Fruit fly (Drosophila melanogaster) ovary, adult (tissue): ENCODE measurements around the gene Pdp.
A peak's percentile ranks its signal among the peaks of the same experiment; 100 is the strongest.

ENCODE experiments used
- CG17801 ChIP-seq: fragments of 200-800 bp; optimal IDR thresholded peaks from 2 replicates; lab custom pipeline; 2019; ENCODE audit warnings: missing biosample characterization, mild to moderate bottlenecking, missing genetic modification characterization, moderate library complexity; ENCODE audit not compliant: partially characterized antibody

Pdp gene

DNA sequence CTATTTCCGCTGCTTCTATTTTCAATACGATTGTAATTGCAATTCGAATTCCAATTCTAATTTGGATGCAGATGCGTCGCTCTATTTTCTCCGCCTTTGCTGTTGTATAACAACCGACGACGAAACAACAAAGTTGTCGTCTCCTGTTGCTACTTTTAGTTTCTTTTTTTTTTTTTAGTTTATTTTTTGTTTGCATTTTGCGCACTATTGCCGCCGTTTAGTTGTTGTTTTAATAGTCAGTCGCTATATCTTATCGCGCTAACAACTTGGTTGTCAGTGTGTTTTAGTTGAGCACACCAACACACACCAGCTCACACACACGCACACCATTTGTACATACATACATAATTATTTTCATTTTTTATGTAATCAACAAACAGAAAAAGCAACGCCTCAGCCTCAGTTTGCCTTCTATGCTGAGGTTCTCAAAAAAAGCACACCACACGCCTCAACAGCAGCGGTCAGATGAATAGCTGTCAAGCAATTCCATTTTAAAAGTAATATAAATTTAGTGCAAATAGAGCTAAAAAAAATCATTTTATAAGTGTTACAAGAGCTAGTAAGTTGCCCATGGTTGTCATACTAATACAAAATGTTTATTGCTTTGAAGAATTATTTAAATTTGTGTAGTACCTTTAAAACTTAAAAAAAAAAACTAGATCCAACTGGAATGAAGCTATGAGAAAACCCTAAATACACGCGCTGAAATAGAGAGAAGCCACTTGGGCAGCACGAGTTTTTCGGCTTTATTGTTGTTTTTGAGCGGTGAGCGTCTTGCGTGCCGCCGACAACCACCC lies 33.0 kb downstream of the Pdp start:
- peak; percentile 5 for TF ChIP-seq CG17801 (GFP tag; lab: Kevin White, UChicago)

DNA sequence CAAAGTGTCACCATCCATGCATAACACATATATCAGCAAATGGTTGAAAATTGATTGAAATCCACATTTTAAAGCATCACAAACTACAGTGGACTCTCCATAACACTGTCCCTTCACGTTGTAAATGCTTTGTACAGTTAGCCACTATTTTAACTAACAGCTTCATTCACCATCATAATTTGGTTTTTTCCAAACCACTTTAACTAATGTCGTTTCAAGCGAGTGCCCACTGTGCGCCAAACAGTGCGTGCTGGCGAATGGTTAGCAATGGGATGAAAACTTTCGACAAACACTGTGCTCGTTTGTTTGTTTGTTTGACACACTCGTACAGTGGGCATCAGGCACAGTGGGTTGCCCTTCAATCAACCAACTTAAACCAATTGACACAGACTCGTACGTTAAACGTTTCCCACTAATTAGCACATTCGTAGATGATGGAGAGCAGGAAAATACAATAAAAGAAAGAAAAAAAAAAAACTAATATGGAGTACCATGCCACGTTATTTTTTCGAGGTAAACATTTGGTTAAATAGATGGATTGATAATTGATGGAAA lies 34.1 kb downstream of the Pdp start:
- TF ChIP-seq CG17801 (GFP tag; lab: Kevin White, UChicago), result peak; percentile 85

DNA sequence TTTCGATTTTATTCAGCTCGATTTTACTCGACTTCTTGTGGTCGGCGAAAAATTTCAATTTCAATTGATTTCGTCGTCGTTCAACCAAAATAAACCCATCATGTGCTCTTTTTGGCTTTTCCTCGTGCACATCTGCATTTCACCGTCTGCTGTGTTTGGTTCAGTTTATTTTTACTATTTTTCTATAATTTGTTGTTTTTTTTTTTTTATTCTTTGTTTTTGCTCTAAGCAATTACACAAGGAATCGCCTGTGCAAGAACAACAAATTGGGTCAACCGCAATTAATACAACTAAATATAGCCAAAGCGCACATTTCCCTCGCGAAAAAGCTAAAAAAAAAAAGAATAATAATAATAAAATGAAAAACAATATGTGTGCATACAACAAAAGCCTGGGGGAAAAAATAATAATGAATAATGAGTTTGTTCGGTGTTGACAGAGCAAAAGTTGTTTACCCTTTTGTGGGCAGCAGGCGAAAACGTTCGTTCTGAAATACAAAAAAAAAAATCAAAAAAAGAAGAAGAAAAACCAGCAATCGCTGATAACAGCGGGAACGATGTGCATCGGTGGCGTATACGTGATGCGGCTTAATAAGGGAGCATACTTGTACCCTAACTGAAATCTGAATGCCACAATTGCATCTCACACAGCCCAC lies 34.7 kb downstream of the Pdp start:
- no peak for TF ChIP-seq CG17801 (GFP tag; lab: Kevin White, UChicago)

DNA sequence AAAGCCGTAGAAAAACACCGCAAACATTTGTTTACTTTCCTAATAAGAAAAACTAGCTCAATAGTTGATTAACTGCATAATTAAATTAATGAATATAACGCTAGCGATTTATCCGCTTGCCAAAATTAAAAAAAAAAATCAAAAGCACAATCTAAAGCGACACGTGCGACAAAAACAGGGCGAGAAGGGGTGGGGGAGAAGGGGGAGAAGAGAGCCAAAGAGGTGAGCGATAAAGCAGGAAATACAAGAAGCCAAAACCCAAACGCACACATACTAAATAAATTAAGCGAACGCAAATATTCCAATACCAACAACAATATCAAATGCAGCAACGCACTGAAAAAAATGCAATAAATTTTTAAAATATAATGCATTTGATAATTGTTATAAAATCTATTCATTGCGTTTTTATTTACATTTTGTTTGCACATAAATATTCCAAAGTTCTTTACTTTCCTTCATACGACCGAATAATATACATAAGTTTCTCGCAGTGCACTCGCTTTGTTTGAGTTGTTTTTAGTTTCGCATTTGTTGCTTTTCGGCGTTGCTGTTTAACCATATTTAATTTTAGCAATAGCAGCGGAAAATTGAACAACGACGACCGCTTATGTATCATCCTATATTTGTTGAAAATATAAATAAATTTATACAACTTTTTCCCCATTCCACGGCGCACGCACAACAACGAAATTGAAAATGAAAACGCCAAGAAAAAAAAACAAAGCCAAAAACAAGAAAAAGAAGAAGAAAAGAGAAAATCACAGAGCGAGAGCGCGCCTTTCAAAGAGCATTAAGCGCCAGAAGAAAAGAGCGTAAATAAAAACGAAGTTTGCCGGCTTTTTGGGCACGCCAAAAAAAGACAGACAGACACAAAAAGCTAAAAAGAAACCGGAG lies 36.2 kb downstream of the Pdp start:
- TF ChIP-seq CG17801 (GFP tag; lab: Kevin White, UChicago), result peak; percentile 99

DNA sequence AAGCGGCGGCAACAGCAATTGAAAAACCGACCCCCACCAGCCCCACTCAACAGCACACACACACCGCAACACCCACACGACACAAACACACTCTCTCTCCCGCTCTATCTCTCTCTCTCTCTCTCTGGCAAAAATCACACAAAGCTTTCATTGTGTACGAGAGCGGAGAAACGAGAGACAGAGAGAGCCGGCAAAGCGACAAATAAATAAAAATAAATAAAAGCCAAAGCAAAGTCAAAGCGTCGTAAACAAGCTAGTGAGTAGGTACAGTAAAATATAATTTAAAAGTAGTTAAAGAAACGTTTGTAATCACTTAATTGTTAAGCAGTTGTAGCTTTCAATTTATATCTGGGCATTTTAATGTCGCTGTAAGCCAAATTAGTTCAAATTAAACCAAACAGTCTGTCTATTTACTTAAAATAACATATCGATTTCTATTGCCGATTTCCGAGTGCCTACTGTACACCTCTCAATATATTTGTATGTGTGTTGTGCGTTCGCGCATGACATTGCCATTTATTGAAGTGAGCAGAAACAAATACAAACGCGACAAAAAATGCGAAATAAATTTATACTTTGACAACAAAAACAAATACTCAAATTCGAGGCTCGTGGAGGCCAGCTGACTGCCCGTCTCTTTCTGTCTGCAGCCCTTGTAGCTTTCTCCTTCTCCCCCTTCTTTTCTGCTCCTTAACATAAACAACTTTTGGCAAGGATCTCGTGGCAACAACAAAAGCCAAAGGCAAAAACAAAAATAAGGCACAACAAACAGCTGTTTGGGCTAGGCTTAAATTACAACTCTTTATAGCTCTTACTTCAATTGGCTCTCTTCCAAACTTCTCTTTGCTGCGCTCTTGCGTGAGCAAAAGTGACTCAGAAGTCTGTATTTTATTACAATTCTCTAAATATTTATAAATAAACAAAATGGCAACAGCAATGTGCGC lies 37.5 kb downstream of the Pdp start:
- TF ChIP-seq CG17801 (GFP tag; lab: Kevin White, UChicago), result peak; percentile 99

DNA sequence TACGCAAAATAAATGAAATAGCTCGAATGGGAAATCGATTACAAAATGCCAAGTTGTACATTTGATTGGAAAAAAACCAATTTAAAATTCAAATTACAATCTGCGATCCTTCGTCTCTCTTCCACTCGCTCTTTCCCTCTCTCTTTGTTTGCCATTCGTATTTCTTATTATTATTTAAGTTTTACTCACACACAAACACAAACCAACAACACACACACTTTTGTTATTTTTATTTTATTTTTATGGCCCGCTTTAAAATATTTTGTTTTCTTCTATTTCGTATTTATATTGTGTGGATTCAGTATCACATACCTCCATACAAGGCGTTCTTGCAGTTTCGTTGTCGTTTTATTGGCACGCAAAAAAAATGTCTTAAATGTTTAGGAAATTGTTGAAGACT lies 38.3 kb downstream of the Pdp start:
- no peak for TF ChIP-seq CG17801 (GFP tag; lab: Kevin White, UChicago)

DNA sequence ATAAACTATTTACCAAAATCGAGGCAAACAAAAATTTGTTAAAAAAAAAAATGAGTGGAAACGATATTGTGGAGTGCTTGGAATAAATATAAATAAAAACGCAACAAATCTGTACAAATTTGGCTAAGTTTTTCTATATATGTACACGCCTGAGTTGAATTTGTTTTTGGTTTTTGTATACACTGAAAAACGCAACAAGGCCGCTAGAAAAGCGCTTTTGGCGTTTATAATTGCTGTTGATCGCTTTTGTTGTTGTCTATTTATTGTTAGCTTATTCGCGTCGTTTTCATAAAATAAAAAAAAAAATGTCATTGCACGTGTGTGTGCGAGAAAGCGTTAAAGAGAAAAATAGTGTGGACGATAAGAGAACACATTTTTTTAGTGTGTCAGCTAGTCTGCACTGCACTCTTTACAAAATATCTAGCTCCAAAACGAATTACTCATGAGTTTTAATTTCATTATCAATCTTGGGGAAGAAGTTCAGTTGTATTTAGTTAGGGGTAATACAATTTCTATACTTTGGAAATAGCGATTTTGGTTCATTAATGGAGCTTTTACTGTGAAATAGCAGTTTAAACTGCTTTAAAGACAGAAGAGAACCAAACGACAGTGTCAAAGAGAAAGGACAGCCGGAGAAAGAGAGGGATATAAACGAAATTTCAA lies 38.9 kb downstream of the Pdp start:
- peak; percentile 30 for TF ChIP-seq CG17801 (GFP tag; lab: Kevin White, UChicago)

DNA sequence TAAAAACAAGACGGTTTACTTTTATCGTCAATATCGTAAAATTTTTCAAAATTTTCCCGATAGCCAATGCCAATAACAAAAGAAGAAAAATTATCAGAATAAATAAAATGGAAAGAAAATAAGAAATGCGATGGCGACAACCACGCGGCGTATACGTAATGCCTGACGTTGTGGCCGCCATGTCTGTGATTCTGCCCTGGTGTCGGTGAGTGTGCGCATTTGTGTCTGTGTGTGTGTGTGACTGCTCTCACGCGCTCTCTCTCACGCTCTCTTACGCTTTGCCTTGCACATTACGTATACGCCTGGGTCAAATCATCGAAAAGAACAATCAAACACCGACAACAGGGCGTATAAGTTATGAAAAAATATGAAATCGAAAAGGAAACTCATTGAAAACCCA lies 39.6 kb downstream of the Pdp start:
- peak; percentile 45 for TF ChIP-seq CG17801 (GFP tag; lab: Kevin White, UChicago)

DNA sequence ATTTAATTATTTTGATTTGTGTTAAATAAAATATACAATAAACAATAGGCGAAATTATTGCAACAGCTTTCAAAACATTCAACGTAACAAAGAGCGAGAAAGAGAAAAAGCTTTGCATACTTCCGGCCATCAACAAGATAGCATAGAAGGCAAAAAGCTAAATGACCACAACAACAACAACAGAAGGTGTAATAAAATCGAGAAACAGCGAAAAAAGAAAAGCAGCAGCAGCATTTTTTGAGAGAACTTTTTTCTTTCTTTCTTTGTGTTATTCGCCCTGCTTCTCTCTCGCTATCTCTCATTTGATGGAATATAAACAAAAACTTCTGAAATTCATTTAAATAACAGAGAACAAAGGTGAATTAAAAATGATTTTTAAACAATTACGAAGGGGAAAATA lies 40.2 kb downstream of the Pdp start:
- TF ChIP-seq CG17801 (GFP tag; lab: Kevin White, UChicago), result peak; percentile 26

DNA sequence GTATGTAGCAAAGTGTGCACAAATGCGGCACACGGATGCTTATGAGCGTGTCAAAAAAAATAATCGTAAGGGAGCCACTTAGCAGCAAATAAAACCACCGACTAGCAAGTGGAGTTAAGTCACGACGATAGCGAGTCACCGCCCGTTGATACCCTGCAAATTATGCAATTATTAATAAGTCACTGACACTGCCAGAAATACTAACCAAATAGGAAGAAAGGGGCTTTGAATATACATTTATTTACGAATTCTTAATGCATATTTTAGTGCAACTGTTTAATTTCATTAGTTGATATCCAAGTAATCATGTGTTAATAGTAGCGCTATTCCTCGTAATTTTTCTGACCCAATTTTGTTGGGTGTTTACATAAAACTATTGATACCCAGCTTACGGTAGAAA lies 41.0 kb downstream of the Pdp start:
- TF ChIP-seq CG17801 (GFP tag; lab: Kevin White, UChicago), result no peak

DNA sequence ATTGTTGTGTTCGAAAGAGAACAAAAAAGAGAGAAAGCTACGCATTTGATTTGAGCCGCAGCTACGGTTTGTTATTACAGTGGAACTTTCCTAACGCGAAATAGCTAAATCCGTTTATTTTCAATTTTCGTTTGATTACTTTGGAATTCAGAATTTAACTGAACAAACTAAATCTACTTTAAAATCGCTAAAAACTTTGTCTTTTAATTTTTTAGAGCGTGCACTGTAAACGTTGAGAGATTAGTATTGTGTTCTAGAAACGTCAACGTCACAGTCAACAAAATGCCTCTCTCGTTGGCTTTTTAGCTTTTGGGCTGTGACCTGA lies 41.7 kb downstream of the Pdp start:
- peak; percentile 62 for TF ChIP-seq CG17801 (GFP tag; lab: Kevin White, UChicago)

DNA sequence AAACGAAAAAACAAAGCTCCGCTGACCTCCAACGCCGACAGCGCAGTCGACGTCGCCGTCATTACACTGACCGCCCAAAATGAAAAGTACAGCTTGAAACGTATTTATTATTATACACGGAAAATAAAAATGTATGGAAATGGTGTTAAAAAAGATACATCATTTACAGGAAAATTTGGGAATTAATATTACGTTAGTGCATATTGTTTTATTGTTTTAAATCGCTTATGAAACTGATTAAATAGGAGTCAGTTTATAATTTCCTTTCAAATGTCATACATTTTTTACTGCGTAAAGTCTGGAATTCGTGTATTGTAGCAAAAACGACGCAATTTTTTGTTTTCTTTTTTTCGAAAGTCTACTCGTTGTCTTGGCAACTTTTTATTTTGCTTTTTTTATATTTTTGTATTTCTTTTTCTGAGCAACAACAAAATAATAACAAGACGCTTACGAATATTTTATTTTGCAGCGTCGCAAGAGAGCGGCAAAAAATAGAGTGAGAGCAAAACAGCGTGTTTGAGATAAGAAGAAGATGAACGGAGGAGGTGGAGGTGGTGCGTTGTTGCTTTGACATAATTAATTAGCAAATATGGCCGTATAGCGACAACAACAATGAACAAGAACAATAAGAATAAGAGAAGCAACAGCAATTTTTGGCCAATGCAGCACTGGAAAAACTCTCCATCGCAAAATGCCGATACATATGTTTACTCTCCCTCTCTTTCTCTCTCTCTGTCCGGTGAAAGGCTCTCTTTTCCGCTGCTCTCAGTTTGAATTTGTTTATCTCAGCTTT lies 42.3 kb downstream of the Pdp start:
- TF ChIP-seq CG17801 (GFP tag; lab: Kevin White, UChicago), result peak; percentile 98
